Fruit fly (Drosophila melanogaster) whole organism, embryonic: ENCODE data around the gene CG15742.

ENCODE experiments used
- ATbp ChIP-seq: fragments of 200-800 bp; sonication (Bioruptor generic); optimal IDR thresholded peaks from 2 replicates; lab custom pipeline; 2017; ENCODE audit warnings: missing biosample characterization, mild to moderate bottlenecking, missing genetic modification characterization, missing genetic modification reagents
- Asciz ChIP-seq: fragments of 200-800 bp; sonication (Bioruptor generic); optimal IDR thresholded peaks from 2 replicates; lab custom pipeline; 2017; ENCODE audit warnings: missing biosample characterization, mild to moderate bottlenecking, missing genetic modification characterization, missing genetic modification reagents
- Atf3 ChIP-seq: fragments of 200-800 bp; sonication (Bioruptor generic); optimal IDR thresholded peaks from 3 replicates; lab custom pipeline; 2016; ENCODE audit warnings: missing biosample characterization, missing genetic modification characterization
- BEAF-32 ChIP-seq: fragments of 200-800 bp; sonication (Bioruptor generic); optimal IDR thresholded peaks from 3 replicates; lab custom pipeline; 2017; ENCODE audit warnings: missing biosample characterization, missing genetic modification characterization, mild to moderate bottlenecking, moderate library complexity, missing genetic modification reagents
- CG12236 ChIP-seq: fragments of 200-800 bp; sonication (Bioruptor generic); optimal IDR thresholded peaks from 2 replicates; lab custom pipeline; 2016; ENCODE audit warnings: missing biosample characterization, missing genetic modification characterization
- CG12942 ChIP-seq: fragments of 200-800 bp; sonication (Bioruptor generic); optimal IDR thresholded peaks from 3 replicates; lab custom pipeline; 2016; ENCODE audit warnings: missing biosample characterization, missing genetic modification characterization
- CG13424 ChIP-seq: fragments of 200-800 bp; sonication (Bioruptor generic); optimal IDR thresholded peaks from 2 replicates; lab custom pipeline; 2019; ENCODE audit warnings: missing biosample characterization, mild to moderate bottlenecking, missing genetic modification characterization, moderate library complexity
- CG1602 ChIP-seq: fragments of 200-800 bp; sonication (Bioruptor generic); optimal IDR thresholded peaks from 3 replicates; lab custom pipeline; 2016; ENCODE audit warnings: missing biosample characterization, missing genetic modification characterization
- CG16863 ChIP-seq: fragments of 200-800 bp; sonication (Bioruptor generic); optimal IDR thresholded peaks from 3 replicates; lab custom pipeline; 2016; ENCODE audit warnings: missing biosample characterization, missing genetic modification characterization
- CG17568 ChIP-seq: fragments of 200-800 bp; sonication (Bioruptor generic); optimal IDR thresholded peaks from 2 replicates; lab custom pipeline; 2018; ENCODE audit warnings: missing biosample characterization, mild to moderate bottlenecking, missing genetic modification characterization, moderate library complexity
- CG2120 ChIP-seq: fragments of 200-800 bp; sonication (Bioruptor generic); optimal IDR thresholded peaks from 3 replicates; lab custom pipeline; 2016; ENCODE audit warnings: missing biosample characterization, missing genetic modification characterization
- CG2875 ChIP-seq: fragments of 200-800 bp; sonication (Bioruptor generic); optimal IDR thresholded peaks from 2 replicates; lab custom pipeline; 2017; ENCODE audit warnings: missing biosample characterization, mild to moderate bottlenecking, missing genetic modification characterization, missing genetic modification reagents
- CG30431 ChIP-seq: fragments of 200-800 bp; sonication (Bioruptor generic); optimal IDR thresholded peaks from 2 replicates; lab custom pipeline; 2017; ENCODE audit warnings: missing biosample characterization, missing genetic modification characterization
- CG3065 ChIP-seq: fragments of 200-800 bp; sonication (Bioruptor generic); optimal IDR thresholded peaks from 2 replicates; lab custom pipeline; 2016; ENCODE audit warnings: missing biosample characterization, missing genetic modification characterization
- CG31224 ChIP-seq: fragments of 200-800 bp; sonication (Bioruptor generic); IDR thresholded peaks from 2 replicates; pipeline ENCODE4 v1.3.6; 2022; ENCODE audit warnings: missing biosample characterization, missing genetic modification characterization
- CG31441 ChIP-seq: fragments of 200-800 bp; sonication (Bioruptor generic); IDR thresholded peaks from 2 replicates; pipeline ENCODE4 v1.3.6; 2022; ENCODE audit warnings: missing biosample characterization, missing genetic modification characterization
- CG32767 ChIP-seq: fragments of 200-800 bp; sonication (Bioruptor generic); IDR thresholded peaks from 2 replicates; pipeline ENCODE4 v1.3.6; 2022; ENCODE audit warnings: missing biosample characterization, missing genetic modification characterization
- CG4282 ChIP-seq: fragments of 200-800 bp; sonication (Bioruptor generic); optimal IDR thresholded peaks from 2 replicates; lab custom pipeline; 2016; ENCODE audit warnings: missing biosample characterization, missing genetic modification characterization
- CG43689 ChIP-seq: fragments of 200-800 bp; sonication (Bioruptor generic); IDR thresholded peaks from 2 replicates; pipeline ENCODE4 v1.3.6; 2022; ENCODE audit warnings: missing biosample characterization, missing genetic modification characterization
- CG6654 ChIP-seq: fragments of 200-800 bp; sonication (Bioruptor generic); optimal IDR thresholded peaks from 2 replicates; lab custom pipeline; 2017; ENCODE audit warnings: missing biosample characterization, mild to moderate bottlenecking, missing genetic modification characterization
- Dll ChIP-seq: fragments of 200-800 bp; sonication (Bioruptor generic); IDR thresholded peaks from 4 replicates; pipeline ENCODE4 v1.3.6; 2022; ENCODE audit warnings: missing biosample characterization, missing genetic modification characterization; ENCODE audit not compliant: partially characterized antibody
- Dref ChIP-seq: fragments of 200-800 bp; sonication (Bioruptor generic); IDR thresholded peaks from 2 replicates; pipeline ENCODE4 v1.3.6; 2022; ENCODE audit warnings: missing biosample characterization, missing genetic modification characterization
- GATAe ChIP-seq: fragments of 200-800 bp; sonication (Bioruptor generic); conservative IDR thresholded peaks from 2 replicates; pipeline ENCODE4 v1.3.6; 2022; ENCODE audit warnings: missing biosample characterization, missing genetic modification characterization
- Gsc ChIP-seq: fragments of 200-800 bp; sonication (Bioruptor generic); IDR thresholded peaks from 2 replicates; pipeline ENCODE4 v1.3.6; 2022; ENCODE audit warnings: missing biosample characterization, missing genetic modification characterization
- H15 ChIP-seq: fragments of 200-800 bp; sonication (Bioruptor generic); IDR thresholded peaks from 3 replicates; pipeline ENCODE4 v1.3.6; 2022; ENCODE audit warnings: missing biosample characterization, missing genetic modification characterization
- Hey ChIP-seq: fragments of 200-800 bp; sonication (Bioruptor generic); optimal IDR thresholded peaks from 3 replicates; lab custom pipeline; 2018; ENCODE audit warnings: missing biosample characterization, mild to moderate bottlenecking, missing genetic modification characterization
- MESR4 ChIP-seq: fragments of 200-800 bp; sonication (Bioruptor generic); optimal IDR thresholded peaks from 2 replicates; lab custom pipeline; 2018; ENCODE audit warnings: missing biosample characterization, mild to moderate bottlenecking, missing genetic modification characterization, moderate library complexity
- Mad ChIP-seq: fragments of 200-800 bp; sonication (Bioruptor generic); optimal IDR thresholded peaks from 2 replicates; lab custom pipeline; 2016; ENCODE audit warnings: missing biosample characterization, missing genetic modification characterization
- Xbp1 ChIP-seq: fragments of 200-800 bp; sonication (Bioruptor generic); optimal IDR thresholded peaks from 3 replicates; lab custom pipeline; 2016; ENCODE audit warnings: missing biosample characterization, mild to moderate bottlenecking, missing genetic modification characterization
- ato ChIP-seq: fragments of 200-800 bp; sonication (Bioruptor generic); IDR thresholded peaks from 2 replicates; pipeline ENCODE4 v1.3.6; 2022; ENCODE audit warnings: missing biosample characterization, missing genetic modification characterization; ENCODE audit not compliant: partially characterized antibody
- bab2 ChIP-seq: fragments of 200-800 bp; sonication (Bioruptor generic); optimal IDR thresholded peaks from 2 replicates; lab custom pipeline; 2016; ENCODE audit warnings: missing biosample characterization, missing genetic modification characterization
- bcd ChIP-seq: fragments of 200-800 bp; sonication (Bioruptor generic); optimal IDR thresholded peaks from 2 replicates; lab custom pipeline; 2017; ENCODE audit warnings: missing biosample characterization, mild to moderate bottlenecking, missing genetic modification characterization
- croc ChIP-seq: fragments of 200-800 bp; sonication (Bioruptor generic); conservative IDR thresholded peaks from 3 replicates; pipeline ENCODE4 v1.3.6; 2022; ENCODE audit warnings: missing biosample characterization, missing genetic modification characterization
- cwo ChIP-seq: fragments of 200-800 bp; sonication (Bioruptor generic); optimal IDR thresholded peaks from 3 replicates; lab custom pipeline; 2017; ENCODE audit warnings: missing biosample characterization, missing genetic modification characterization, mild to moderate bottlenecking, moderate library complexity, missing genetic modification reagents
- emc ChIP-seq: fragments of 200-800 bp; sonication (Bioruptor generic); optimal IDR thresholded peaks from 2 replicates; lab custom pipeline; 2016; ENCODE audit warnings: missing biosample characterization, missing genetic modification characterization
- eve ChIP-seq, 2 experiments: fragments of >200 bp; optimal IDR thresholded peaks; 2 replicates each; lab custom pipeline; 2017; ENCODE audit warnings: missing biosample characterization in 2 of 2, missing genetic modification characterization in 2 of 2
- fd3F ChIP-seq: fragments of 200-800 bp; sonication (Bioruptor generic); optimal IDR thresholded peaks from 2 replicates; lab custom pipeline; 2018; ENCODE audit warnings: missing biosample characterization, mild to moderate bottlenecking, missing genetic modification characterization, moderate library complexity
- gem ChIP-seq: fragments of 200-800 bp; sonication (Bioruptor generic); optimal IDR thresholded peaks from 2 replicates; lab custom pipeline; 2019; ENCODE audit warnings: missing biosample characterization, mild to moderate bottlenecking, missing genetic modification characterization, moderate library complexity
- hbn ChIP-seq: fragments of 200-800 bp; sonication (Bioruptor generic); IDR thresholded peaks from 2 replicates; pipeline ENCODE4 v1.3.6; 2022; ENCODE audit warnings: missing biosample characterization, missing genetic modification characterization; ENCODE audit not compliant: partially characterized antibody
- inv ChIP-seq: fragments of 200-800 bp; sonication (Bioruptor generic); IDR thresholded peaks from 2 replicates; pipeline ENCODE4 v1.3.6; 2022; ENCODE audit warnings: missing biosample characterization, missing genetic modification characterization; ENCODE audit not compliant: partially characterized antibody
- mirr ChIP-seq: fragments of 200-800 bp; sonication (Bioruptor generic); optimal IDR thresholded peaks from 3 replicates; lab custom pipeline; 2018; ENCODE audit warnings: missing biosample characterization, mild to moderate bottlenecking, missing genetic modification characterization
- mld ChIP-seq: fragments of 200-800 bp; sonication (Bioruptor generic); IDR thresholded peaks from 3 replicates; pipeline ENCODE4 v1.3.6; 2022; ENCODE audit warnings: missing biosample characterization, missing genetic modification characterization; ENCODE audit not compliant: partially characterized antibody
- nerfin-2 ChIP-seq: fragments of 200-800 bp; sonication (Bioruptor generic); IDR thresholded peaks from 2 replicates; pipeline ENCODE4 v1.3.6; 2022; ENCODE audit warnings: missing biosample characterization, missing genetic modification characterization; ENCODE audit not compliant: partially characterized antibody
- p53 ChIP-seq: fragments of 200-800 bp; sonication (Bioruptor generic); optimal IDR thresholded peaks from 2 replicates; lab custom pipeline; 2016; ENCODE audit warnings: missing biosample characterization, missing genetic modification characterization
- pfk ChIP-seq: fragments of 200-800 bp; sonication (Bioruptor generic); optimal IDR thresholded peaks from 2 replicates; lab custom pipeline; 2018; ENCODE audit warnings: missing biosample characterization, mild to moderate bottlenecking, missing genetic modification characterization, moderate library complexity
- pzg ChIP-seq: fragments of 200-800 bp; sonication (Bioruptor generic); optimal IDR thresholded peaks from 3 replicates; lab custom pipeline; 2018; ENCODE audit warnings: missing biosample characterization, mild to moderate bottlenecking, missing genetic modification characterization, moderate library complexity
- sd ChIP-seq: fragments of 200-800 bp; sonication (Bioruptor generic); optimal IDR thresholded peaks from 3 replicates; lab custom pipeline; 2018; ENCODE audit warnings: missing biosample characterization, mild to moderate bottlenecking, missing genetic modification characterization, moderate library complexity
- sim ChIP-seq: fragments of 200-800 bp; sonication (Bioruptor generic); IDR thresholded peaks from 2 replicates; pipeline ENCODE4 v1.3.6; 2022; ENCODE audit warnings: missing biosample characterization, missing genetic modification characterization
- slp2 ChIP-seq: fragments of 200-800 bp; sonication (Bioruptor generic); optimal IDR thresholded peaks from 2 replicates; lab custom pipeline; 2016; ENCODE audit warnings: missing biosample characterization, missing genetic modification characterization
- stwl ChIP-seq: fragments of 200-800 bp; sonication (Bioruptor generic); optimal IDR thresholded peaks from 3 replicates; lab custom pipeline; 2018; ENCODE audit warnings: missing biosample characterization, mild to moderate bottlenecking, missing genetic modification characterization, moderate library complexity
- zen2 ChIP-seq: fragments of 200-800 bp; sonication (Bioruptor generic); IDR thresholded peaks from 3 replicates; pipeline ENCODE4 v1.3.6; 2022; ENCODE audit warnings: missing biosample characterization, missing genetic modification characterization; ENCODE audit not compliant: partially characterized antibody

CG15742 gene

dm6 chrX:13212138-13212481 lies 46.2 kb downstream of the CG15742 start, which contains the start of gene REG (continued):
- TF ChIP-seq CG13424 (no peak), CG31441 (GFP tag; lab: Robert Waterston, UW) (no peak), CG3065 (no peak), sd (tag; lab: Kevin White, UChicago) (no peak), GATAe (GFP tag; lab: Robert Waterston, UW) (no peak), CG32767 (GFP tag; lab: Robert Waterston, UW) (no peak), Hey (tag; lab: Kevin White, UChicago) (no peak), croc (no peak), hbn (GFP tag; lab: Robert Waterston, UW) (peak; percentile 48; the same call in 1 of the 2 replicates), CG30431 (GFP tag; lab: Kevin White, UChicago) (no peak), slp2 (no peak), CG6654 (GFP tag; lab: Kevin White, UChicago) (no peak), CG2875 (GFP tag; lab: Kevin White, UChicago) (no peak), CG1602 (no peak), pzg (GFP tag; lab: Kevin White, UChicago) (peak; percentile 2), BEAF-32 (GFP tag; lab: Kevin White, UChicago) (peak; percentile 23), fd3F (GFP tag; lab: Kevin White, UChicago) (no peak), sim (GFP tag; lab: Robert Waterston, UW) (no peak), CG2120 (GFP tag; lab: Kevin White, UChicago) (no peak), ato (no peak), emc (GFP tag; lab: Kevin White, UChicago) (no peak), p53 (GFP tag; lab: Kevin White, UChicago) (no peak), mirr (no peak), CG12942 (GFP tag; lab: Kevin White, UChicago) (no peak), Dll (GFP tag; lab: Robert Waterston, UW) (0 out of 4 replicates have a peak, but pooled peaks have one; percentile 59), pfk (GFP tag; lab: Kevin White, UChicago) (no peak), ATbp (GFP tag; lab: Kevin White, UChicago) (no peak), Xbp1 (GFP tag; lab: Kevin White, UChicago) (no peak), bcd (GFP tag; lab: Kevin White, UChicago) (no peak), cwo (GFP tag; lab: Kevin White, UChicago) (no peak), inv (no peak), gem (no peak), CG4282 (GFP tag; lab: Kevin White, UChicago) (no peak), CG17568 (no peak), CG43689 (GFP tag; lab: Robert Waterston, UW) (no peak), Mad (GFP tag; lab: Kevin White, UChicago) (no peak), zen2 (GFP tag; lab: Robert Waterston, UW) (no peak), CG12236 (GFP tag; lab: Kevin White, UChicago) (no peak), CG31224 (GFP tag; lab: Robert Waterston, UW) (no peak), Gsc (GFP tag; lab: Robert Waterston, UW) (no peak), Atf3 (GFP tag; lab: Kevin White, UChicago) (no peak), eve (GFP tag; optimal IDR thresholded peaks at IDR 0.05; lab: Kevin White, UChicago) (no peak), Asciz (no peak), H15 (GFP tag; lab: Robert Waterston, UW) (no peak), stwl (no peak), CG16863 (GFP tag; lab: Kevin White, UChicago) (no peak), Dref (peak; percentile 62), MESR4 (peak; percentile 69), bab2 (GFP tag; lab: Kevin White, UChicago) (no peak), nerfin-2 (0 out of 2 replicates have a peak, but pooled peaks have one; percentile 29), mld (GFP tag; lab: Robert Waterston, UW) (0 out of 3 replicates have a peak, but pooled peaks have one; percentile 46)
